Fruit fly (Drosophila melanogaster): ENCODE data around the gene CG15473.

The CG15473 gene

dm6 chrX:4654397-4654796 lies at the start of gene CG15473:
Gene CG15473, minus strand, starts transcription at chrX:4654497.
- TF ChIP-seq CTCF (optimal IDR thresholded peaks at IDR 0.05) (no peak), CG8478 (optimal IDR thresholded peaks at IDR 0.05) (no peak)

dm6 chrX:4702804-4703414 lies 48.6 kb upstream of the CG15473 start:
- no peak for TF ChIP-seq CG8478 (optimal IDR thresholded peaks at IDR 0.05)
- no peak for TF ChIP-seq CTCF (optimal IDR thresholded peaks at IDR 0.05)

dm6 chrX:4702118-4702517 lies 47.8 kb upstream of the CG15473 start, which contains the start of gene Pdha:
Gene Pdha, plus strand, starts transcription at chrX:4702284.
- TF ChIP-seq CTCF (optimal IDR thresholded peaks at IDR 0.05) (no peak), CG8478 (optimal IDR thresholded peaks at IDR 0.05) (no peak)

- TF ChIP-seq CG8478 (optimal IDR thresholded peaks at IDR 0.05), result no peak
- TF ChIP-seq CTCF (optimal IDR thresholded peaks at IDR 0.05), result no peak
Measured at dm6 chrX:4699775-4700174, 45.5 kb upstream of the CG15473 start.

- TF ChIP-seq CG8478 (optimal IDR thresholded peaks at IDR 0.05) (no peak), CTCF (optimal IDR thresholded peaks at IDR 0.05) (no peak)
Measured at dm6 chrX:4699370-4699769, 45.1 kb upstream of the CG15473 start.

dm6 chrX:4694104-4694503 lies 39.8 kb upstream of the CG15473 start:
- TF ChIP-seq CG8478 (optimal IDR thresholded peaks at IDR 0.05), result no peak
- TF ChIP-seq CTCF (optimal IDR thresholded peaks at IDR 0.05), result no peak

dm6 chrX:4692963-4693362 lies 38.7 kb upstream of the CG15473 start:
- TF ChIP-seq CTCF (optimal IDR thresholded peaks at IDR 0.05), result no peak
- no peak for TF ChIP-seq CG8478 (optimal IDR thresholded peaks at IDR 0.05)

dm6 chrX:4691226-4691625 lies 36.9 kb upstream of the CG15473 start:
- TF ChIP-seq CG8478 (optimal IDR thresholded peaks at IDR 0.05) (no peak), CTCF (optimal IDR thresholded peaks at IDR 0.05) (no peak)

dm6 chrX:4690767-4691166 lies 36.5 kb upstream of the CG15473 start:
- TF ChIP-seq CTCF (optimal IDR thresholded peaks at IDR 0.05), result no peak
- no peak for TF ChIP-seq CG8478 (optimal IDR thresholded peaks at IDR 0.05)

- TF ChIP-seq CTCF (optimal IDR thresholded peaks at IDR 0.05), result no peak
- TF ChIP-seq CG8478 (optimal IDR thresholded peaks at IDR 0.05), result no peak
Measured at dm6 chrX:4687778-4688399, 33.6 kb upstream of the CG15473 start, which contains the start of gene ctp. Gene ctp, plus strand, starts transcription at chrX:4687800.

dm6 chrX:4686723-4687122 lies 32.4 kb upstream of the CG15473 start, which contains the start of gene Pp2C1:
Gene Pp2C1, minus strand, starts transcription at chrX:4686903.
- TF ChIP-seq CG8478 (optimal IDR thresholded peaks at IDR 0.05), result no peak
- peak in 1 of 2 experiments; percentile 1 for TF ChIP-seq CTCF (optimal IDR thresholded peaks at IDR 0.05)

- TF ChIP-seq CTCF (optimal IDR thresholded peaks at IDR 0.05), result no peak
- no peak for TF ChIP-seq CG8478 (optimal IDR thresholded peaks at IDR 0.05)
Measured at dm6 chrX:4686150-4686549, 31.9 kb upstream of the CG15473 start.

dm6 chrX:4684444-4684924 lies 30.2 kb upstream of the CG15473 start:
- TF ChIP-seq CG8478 (optimal IDR thresholded peaks at IDR 0.05), result no peak
- no peak for TF ChIP-seq CTCF (optimal IDR thresholded peaks at IDR 0.05)

dm6 chrX:4679813-4680381 lies 25.6 kb upstream of the CG15473 start:
- TF ChIP-seq CTCF (optimal IDR thresholded peaks at IDR 0.05) (no peak), CG8478 (optimal IDR thresholded peaks at IDR 0.05) (no peak)

dm6 chrX:4678913-4679812 lies 24.9 kb upstream of the CG15473 start, which contains the start of gene fzr:
Gene fzr, minus strand, starts transcription at chrX:4679537.
- TF ChIP-seq CTCF (optimal IDR thresholded peaks at IDR 0.05) (no peak), CG8478 (optimal IDR thresholded peaks at IDR 0.05) (no peak)
